Worm (Caenorhabditis elegans): ENCODE results near the gene Y37A1A.3.
A peak's percentile ranks its signal among the peaks of the same experiment; 100 is the strongest.
"Not testable (repeated sequence)": the region's sequence is repeated elsewhere in the genome, so short reads cannot be mapped to it uniquely, and the experiment has no call there.

Gene Y37A1A.3

ce11 chrIV:13887408-13888163 lies 15.1 kb downstream of the Y37A1A.3 start, which contains the start of gene lin-66 (continued):
- TF ChIP-seq dve-1 (tag; optimal IDR thresholded peaks at IDR 0.05; ENCODE audit: insufficient read depth): peak; percentile 79
- peak; percentile 87 for TF ChIP-seq pha-4 (GFP tag; IDR thresholded peaks at IDR 0.05)
- no peak for TF ChIP-seq pha-4 (tag; optimal IDR thresholded peaks at IDR 0.05)
- no peak for TF ChIP-seq zip-2 (tag; optimal IDR thresholded peaks at IDR 0.05)
- TF ChIP-seq Y105C5A.15 (GFP tag; IDR thresholded peaks at IDR 0.05): no peak
- TF ChIP-seq spr-1 (tag; optimal IDR thresholded peaks at IDR 0.05): peak; percentile 72
- TF ChIP-seq egl-27 (tag; optimal IDR thresholded peaks at IDR 0.05): peak; percentile 59
- peak; percentile 2 for TF ChIP-seq pqm-1 (tag; optimal IDR thresholded peaks at IDR 0.05)
- 0 out of 2 replicates have a peak, but pooled peaks have one; percentile 38 for TF ChIP-seq mdt-29 (GFP tag; IDR thresholded peaks at IDR 0.05)
- TF ChIP-seq hlh-30 (tag; optimal IDR thresholded peaks at IDR 0.05; ENCODE audit: insufficient read depth): peak; percentile 87
- TF ChIP-seq nhr-76 (tag; optimal IDR thresholded peaks at IDR 0.05): no peak
- peak; percentile 81 for TF ChIP-seq sdz-12 (GFP tag; optimal IDR thresholded peaks at IDR 0.05)
- TF ChIP-seq mxl-3 (GFP tag; optimal IDR thresholded peaks at IDR 0.05): peak; percentile 84
- peak; percentile 51 for TF ChIP-seq ceh-28 (tag; optimal IDR thresholded peaks at IDR 0.05)
- peak; percentile 96 for TF ChIP-seq mep-1 (tag; optimal IDR thresholded peaks at IDR 0.05)
- no peak for TF ChIP-seq aly-2 (tag; optimal IDR thresholded peaks at IDR 0.05)
- TF ChIP-seq lsy-2 (tag; optimal IDR thresholded peaks at IDR 0.05): peak; percentile 74 to 80
- peak; percentile 96 for TF ChIP-seq hmg-1.1 (GFP tag; IDR thresholded peaks at IDR 0.05)
- peak; percentile 95 for TF ChIP-seq hlh-11 (tag; optimal IDR thresholded peaks at IDR 0.05)
- no peak for TF ChIP-seq ceh-82 (tag; optimal IDR thresholded peaks at IDR 0.05)
- no peak for TF ChIP-seq skn-1 (tag; optimal IDR thresholded peaks at IDR 0.05)
- peak; percentile 77; the same call in 1 of the 2 replicates for TF ChIP-seq D1046.2 (GFP tag; IDR thresholded peaks at IDR 0.05)
- 0 out of 2 replicates have a peak, but pooled peaks have one; percentile 30 for TF ChIP-seq dmd-9 (GFP tag; IDR thresholded peaks at IDR 0.05)
- TF ChIP-seq F49E8.2 (tag; optimal IDR thresholded peaks at IDR 0.05; ENCODE audit: borderline replicate concordance): no peak
- peak; percentile 81 for TF ChIP-seq T20F7.1 (GFP tag; optimal IDR thresholded peaks at IDR 0.05)
- 0 out of 2 replicates have a peak, but pooled peaks have one; percentile 60 for TF ChIP-seq dmd-8 (GFP tag; IDR thresholded peaks at IDR 0.05)
- peak; percentile 82 for TF ChIP-seq nhr-48 (tag; optimal IDR thresholded peaks at IDR 0.05)
- peak; percentile 95 for TF ChIP-seq rbr-2 (tag; optimal IDR thresholded peaks at IDR 0.05)
- 0 out of 2 replicates have a peak, but pooled peaks have one; percentile 14 for TF ChIP-seq saeg-2 (GFP tag; IDR thresholded peaks at IDR 0.05)
- no peak for TF ChIP-seq R02D3.7 (tag; optimal IDR thresholded peaks at IDR 0.05)
- peak; percentile 73 for TF ChIP-seq nhr-102 (tag; optimal IDR thresholded peaks at IDR 0.05)
- TF ChIP-seq arid-1 (GFP tag; conservative IDR thresholded peaks at IDR 0.05): peak; percentile 60; the same call in 1 of the 2 replicates
- TF ChIP-seq Y75B8A.6 (GFP tag; IDR thresholded peaks at IDR 0.05): no peak
- peak; percentile 22 for TF ChIP-seq duxl-1 (tag; optimal IDR thresholded peaks at IDR 0.05; ENCODE audit: poor library complexity)
- TF ChIP-seq lin-13 (GFP tag; optimal IDR thresholded peaks at IDR 0.05): peak; percentile 80
- TF ChIP-seq dmd-6 (GFP tag; IDR thresholded peaks at IDR 0.05): peak; percentile 85
- TF ChIP-seq cey-2 (tag; optimal IDR thresholded peaks at IDR 0.05; ENCODE audit: borderline replicate concordance, insufficient read depth): peak; percentile 58
- TF ChIP-seq nhr-11 (tag; optimal IDR thresholded peaks at IDR 0.05): peak; percentile 81

DNA sequence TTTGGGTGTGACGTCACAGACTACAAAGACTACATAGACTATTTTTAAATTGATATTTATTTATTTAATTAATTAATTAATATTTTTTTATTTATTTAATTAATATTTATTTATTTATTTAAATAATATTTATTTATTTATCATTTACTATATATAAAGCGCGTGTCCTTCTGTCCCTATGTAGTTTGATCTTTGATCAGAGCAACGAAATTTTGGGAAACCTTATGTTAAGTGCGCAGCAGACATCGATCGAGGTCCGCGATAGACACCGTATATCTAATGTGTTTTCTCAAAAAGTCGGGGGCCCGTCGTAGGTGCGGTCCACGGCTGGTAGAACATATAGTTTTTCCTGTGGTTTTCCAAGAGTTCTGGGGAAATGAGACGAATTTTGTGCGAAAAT lies 17.8 kb downstream of the Y37A1A.3 start:
- TF ChIP-seq aha-1 (tag) (peak; percentile 61), snpc-1.2 (GFP tag; IDR thresholded peaks at IDR 0.05) (peak; percentile 36; the same call in 1 of the 2 replicates), pha-4 (GFP tag; IDR thresholded peaks at IDR 0.05) (0 out of 2 replicates have a peak, but pooled peaks have one; percentile 32)
- TF ChIP-seq pha-4 (tag; optimal IDR thresholded peaks at IDR 0.05): not testable (repeated sequence)
